Fruit fly (Drosophila melanogaster) whole organism, embryonic: ENCODE results near the gene Polr3I.

Source experiments
- CG15514 ChIP-seq: fragments of 200-800 bp; sonication (Bioruptor generic); optimal IDR thresholded peaks from 3 replicates; lab custom pipeline; 2017; ENCODE audit warnings: missing biosample characterization, missing genetic modification characterization, mild to moderate bottlenecking, moderate library complexity, missing genetic modification reagents
- fru ChIP-seq: fragments of >200 bp; optimal IDR thresholded peaks from 2 replicates; lab custom pipeline; 2017

- TF ChIP-seq CG15514 (peak; percentile 15), fru (lab: Kevin White, UChicago) (no peak)
These were observed 33.1 kb downstream of the Polr3I start for dm6 chrX:16917462-16917861.
